Worm (Caenorhabditis elegans): Measurements from ENCODE around the gene D1086.21.

DNA sequence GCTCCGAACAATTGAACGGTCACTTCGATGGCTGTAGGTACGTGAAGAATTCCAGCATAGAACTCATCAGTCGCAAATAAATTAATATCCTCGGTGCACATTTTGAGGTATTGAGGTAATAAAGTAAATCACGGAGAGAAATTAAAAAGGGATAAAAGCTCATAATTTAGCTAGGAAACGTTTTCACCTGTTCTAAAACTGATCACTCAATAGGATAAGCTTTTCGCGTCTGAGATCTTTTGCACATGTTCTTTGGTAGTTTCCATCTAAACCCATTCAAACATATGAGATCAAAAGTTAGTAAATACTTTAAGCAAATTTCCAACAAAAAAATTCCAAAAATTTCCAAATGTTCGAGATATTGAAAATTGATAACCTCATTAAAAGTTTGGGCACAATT is 47.0 kb upstream of the D1086.21 start, which contains the start of gene srh-308:
- TF ChIP-seq ceh-24 (tag; optimal IDR thresholded peaks at IDR 0.05) (no peak), ceh-9 (tag; optimal IDR thresholded peaks at IDR 0.05) (no peak), ceh-14 (tag; optimal IDR thresholded peaks at IDR 0.05) (no peak), pqm-1 (tag; optimal IDR thresholded peaks at IDR 0.05) (no peak), sox-4 (tag; optimal IDR thresholded peaks at IDR 0.05) (no peak), lim-6 (tag; optimal IDR thresholded peaks at IDR 0.05) (no peak), odd-2 (tag; optimal IDR thresholded peaks at IDR 0.05) (no peak), unc-3 (GFP tag; conservative IDR thresholded peaks at IDR 0.05) (no peak), unc-3 (tag; optimal IDR thresholded peaks at IDR 0.05) (no peak), fkh-10 (GFP tag; optimal IDR thresholded peaks at IDR 0.05) (no peak), unc-55 (GFP tag; optimal IDR thresholded peaks at IDR 0.05) (no peak), nfya-1 (tag; optimal IDR thresholded peaks at IDR 0.05) (no peak), tbx-7 (tag; optimal IDR thresholded peaks at IDR 0.05) (no peak), ceh-30 (tag; optimal IDR thresholded peaks at IDR 0.05) (no peak), npax-4 (tag; optimal IDR thresholded peaks at IDR 0.05) (no peak)

Data from whole organism, late embryonic.